Worm (Caenorhabditis elegans) whole organism, young adult: ENCODE data around the gene pqbp-1.1.

Source experiments
- B0019.2 ChIP-seq: fragments of 200-800 bp; sonication (Bioruptor generic); conservative IDR thresholded peaks from 2 replicates; pipeline ENCODE4 v1.3.6; 2022; ENCODE audit warnings: missing genetic modification reagents, missing genetic modification characterization, missing compliant biosample characterization
- B0035.1 ChIP-seq: sonication (generic microtip); optimal IDR thresholded peaks from 2 replicates; lab custom pipeline; 2016; ENCODE audit warnings: missing genetic modification characterization, mild to moderate bottlenecking, missing compliant biosample characterization, missing genotype, missing genetic modification reagents
- B0261.1 ChIP-seq: sonication (generic microtip); optimal IDR thresholded peaks from 2 replicates; lab custom pipeline; 2016; ENCODE audit warnings: mild to moderate bottlenecking, missing genetic modification characterization, moderate library complexity, missing compliant biosample characterization
- D2030.7 ChIP-seq: fragments of 200-800 bp; sonication (Bioruptor generic); IDR thresholded peaks from 2 replicates; pipeline ENCODE4 v1.3.6; 2022; ENCODE audit warnings: missing genetic modification reagents, missing genetic modification characterization, missing compliant biosample characterization
- F23B12.7 ChIP-seq: sonication (generic microtip); optimal IDR thresholded peaks from 2 replicates; lab custom pipeline; 2017; ENCODE audit warnings: missing genetic modification characterization, mild to moderate bottlenecking, missing compliant biosample characterization, antibody characterized with exemption, moderate library complexity; ENCODE audit not compliant: insufficient read depth
- F33H1.4 ChIP-seq: fragments of 200-800 bp; sonication (Bioruptor generic); IDR thresholded peaks from 2 replicates; pipeline ENCODE4 v1.3.6; 2022; ENCODE audit warnings: missing genetic modification reagents, missing genetic modification characterization, missing compliant biosample characterization
- F49E8.2 ChIP-seq: sonication (generic microtip); optimal IDR thresholded peaks from 3 replicates; lab custom pipeline; 2017; ENCODE audit warnings: missing genetic modification characterization, mild to moderate bottlenecking, missing compliant biosample characterization, antibody characterized with exemption, moderate library complexity; ENCODE audit not compliant: insufficient read depth
- F55B11.4 ChIP-seq: sonication (generic microtip); optimal IDR thresholded peaks from 2 replicates; lab custom pipeline; 2016; ENCODE audit warnings: missing compliant biosample characterization, missing genetic modification characterization, borderline replicate concordance; ENCODE audit not compliant: insufficient read depth
- Y53F4B.3 ChIP-seq: fragments of 200-800 bp; sonication (Bioruptor generic); IDR thresholded peaks from 2 replicates; pipeline ENCODE4 v1.3.6; 2022; ENCODE audit warnings: missing genetic modification reagents, missing genetic modification characterization, missing compliant biosample characterization
- akir-1 ChIP-seq: fragments of 200-800 bp; sonication (Bioruptor generic); optimal IDR thresholded peaks from 2 replicates; lab custom pipeline; 2018; ENCODE audit warnings: mild to moderate bottlenecking, missing genetic modification characterization, moderate library complexity, missing compliant biosample characterization
- atf-7 ChIP-seq: sonication (generic microtip); optimal IDR thresholded peaks from 2 replicates; lab custom pipeline; 2017; ENCODE audit warnings: mild to moderate bottlenecking, missing genetic modification characterization, missing compliant biosample characterization
- attf-5 ChIP-seq: fragments of 200-800 bp; sonication (Bioruptor generic); optimal IDR thresholded peaks from 2 replicates; lab custom pipeline; 2018; ENCODE audit warnings: mild to moderate bottlenecking, missing genetic modification characterization, missing compliant biosample characterization
- bed-1 ChIP-seq: fragments of 200-800 bp; sonication (Bioruptor generic); IDR thresholded peaks from 2 replicates; pipeline ENCODE4 v1.3.6; 2022; ENCODE audit warnings: missing genetic modification reagents, missing genetic modification characterization, missing compliant biosample characterization
- ceh-79 ChIP-seq: sonication (generic microtip); optimal IDR thresholded peaks from 2 replicates; lab custom pipeline; 2017; ENCODE audit warnings: mild to moderate bottlenecking, missing genetic modification characterization, missing compliant biosample characterization
- dox-1 ChIP-seq: fragments of 200-800 bp; sonication (Bioruptor generic); IDR thresholded peaks from 2 replicates; pipeline ENCODE4 v1.3.6; 2022; ENCODE audit warnings: missing genetic modification reagents, missing genetic modification characterization, missing compliant biosample characterization
- dpff-1 ChIP-seq: sonication (generic microtip); optimal IDR thresholded peaks from 2 replicates; lab custom pipeline; 2017; ENCODE audit warnings: mild to moderate bottlenecking, missing genetic modification characterization, missing compliant biosample characterization
- him-1 ChIP-seq: sonication (generic microtip); optimal IDR thresholded peaks from 2 replicates; lab custom pipeline; 2016; ENCODE audit warnings: missing genotype, missing genetic modification reagents, missing genetic modification characterization, missing compliant biosample characterization
- hlh-26 ChIP-seq: fragments of 200-800 bp; sonication (Bioruptor generic); conservative IDR thresholded peaks from 2 replicates; pipeline ENCODE4 v1.3.6; 2022; ENCODE audit warnings: missing genetic modification reagents, missing genetic modification characterization, missing compliant biosample characterization
- hmg-1.2 ChIP-seq: fragments of 200-800 bp; sonication (Bioruptor generic); IDR thresholded peaks from 2 replicates; pipeline ENCODE4 v1.3.6; 2022; ENCODE audit warnings: missing genetic modification reagents, missing genetic modification characterization, missing compliant biosample characterization
- hsf-1 ChIP-seq: fragments of 200-800 bp; sonication (Bioruptor generic); IDR thresholded peaks from 2 replicates; pipeline ENCODE4 v1.3.6; 2022; ENCODE audit warnings: missing genetic modification reagents, missing genetic modification characterization, missing compliant biosample characterization
- let-607 ChIP-seq, 2 experiments: fragments of 200-800 bp in 1 of 2; sonication (Bioruptor generic) in 1 of 2; sonication (generic microtip) in 1 of 2; optimal IDR thresholded peaks; 2 replicates each; lab custom pipeline; 2016 to 2018; ENCODE audit warnings: mild to moderate bottlenecking in 2 of 2, missing compliant biosample characterization in 2 of 2, missing genetic modification characterization in 2 of 2, moderate library complexity in 2 of 2, missing genotype in 1 of 2
- lin-40 ChIP-seq: sonication (generic microtip); optimal IDR thresholded peaks from 2 replicates; lab custom pipeline; 2016; ENCODE audit warnings: missing genetic modification characterization, mild to moderate bottlenecking, missing compliant biosample characterization, missing genotype, missing genetic modification reagents
- lin-54 ChIP-seq: fragments of 200-800 bp; sonication (Bioruptor generic); optimal IDR thresholded peaks from 2 replicates; lab custom pipeline; 2018; ENCODE audit warnings: mild to moderate bottlenecking, missing genetic modification characterization, missing compliant biosample characterization
- lsl-1 ChIP-seq: fragments of 200-800 bp; sonication (Bioruptor generic); optimal IDR thresholded peaks from 2 replicates; lab custom pipeline; 2018; ENCODE audit warnings: mild to moderate bottlenecking, missing genetic modification characterization, moderate library complexity, missing compliant biosample characterization
- madf-3 ChIP-seq: fragments of 200-800 bp; sonication (Bioruptor generic); IDR thresholded peaks from 2 replicates; pipeline ENCODE4 v1.3.6; 2022; ENCODE audit warnings: missing genetic modification reagents, missing genetic modification characterization, missing compliant biosample characterization
- madf-6 ChIP-seq: fragments of 200-800 bp; sonication (Bioruptor generic); IDR thresholded peaks from 2 replicates; pipeline ENCODE4 v1.3.6; 2022; ENCODE audit warnings: missing genetic modification reagents, missing genetic modification characterization, missing compliant biosample characterization
- madf-8 ChIP-seq: fragments of 200-800 bp; sonication (Bioruptor generic); conservative IDR thresholded peaks from 2 replicates; pipeline ENCODE4 v1.3.6; 2022; ENCODE audit warnings: missing genetic modification reagents, missing genetic modification characterization, missing compliant biosample characterization
- mcd-1 ChIP-seq: fragments of 200-800 bp; sonication (Bioruptor generic); IDR thresholded peaks from 2 replicates; pipeline ENCODE4 v1.3.6; 2022; ENCODE audit warnings: missing genetic modification reagents, missing genetic modification characterization, missing compliant biosample characterization
- mel-28 ChIP-seq: sonication (generic microtip); optimal IDR thresholded peaks from 2 replicates; lab custom pipeline; 2016; ENCODE audit warnings: borderline replicate concordance, mild to moderate bottlenecking, missing genetic modification characterization, missing compliant biosample characterization
- mes-4 ChIP-seq: sonication (generic microtip); optimal IDR thresholded peaks from 2 replicates; lab custom pipeline; 2016; ENCODE audit warnings: missing genotype, missing genetic modification characterization, missing compliant biosample characterization
- nfya-1 ChIP-seq: sonication (generic microtip); optimal IDR thresholded peaks from 2 replicates; lab custom pipeline; 2017; ENCODE audit warnings: antibody characterized with exemption, missing compliant biosample characterization, missing genetic modification characterization, borderline replicate concordance; ENCODE audit not compliant: insufficient read depth
- nhr-179 ChIP-seq: sonication (generic microtip); optimal IDR thresholded peaks from 2 replicates; lab custom pipeline; 2016; ENCODE audit warnings: mild to moderate bottlenecking, missing genetic modification characterization, missing compliant biosample characterization
- nhr-27 ChIP-seq: fragments of 200-800 bp; sonication (Bioruptor generic); optimal IDR thresholded peaks from 2 replicates; lab custom pipeline; 2018; ENCODE audit warnings: mild to moderate bottlenecking, missing genetic modification characterization, moderate library complexity, missing compliant biosample characterization
- repo-1 ChIP-seq: sonication (generic microtip); optimal IDR thresholded peaks from 2 replicates; lab custom pipeline; 2017; ENCODE audit warnings: mild to moderate bottlenecking, missing genetic modification characterization, missing compliant biosample characterization
- rpc-1 ChIP-seq, 2 experiments: fragments of 150-350 bp in 1 of 2; sonication (generic microtip) in 1 of 2; optimal IDR thresholded peaks; 2 replicates each; lab custom pipeline; 2014 to 2018; ENCODE audit warnings: missing biosample characterization in 1 of 2, missing genetic modification characterization in 1 of 2, missing genetic modification reagents in 1 of 2, missing genotype in 1 of 2
- sea-2 ChIP-seq: fragments of 200-800 bp; sonication (Bioruptor generic); IDR thresholded peaks from 2 replicates; pipeline ENCODE4 v1.3.6; 2022; ENCODE audit warnings: missing genetic modification characterization, missing compliant biosample characterization
- snpc-1.3 ChIP-seq: sonication (generic microtip); optimal IDR thresholded peaks from 2 replicates; lab custom pipeline; 2017; ENCODE audit warnings: missing genetic modification characterization, mild to moderate bottlenecking, missing compliant biosample characterization, antibody characterized with exemption, moderate library complexity, missing genotype, missing genetic modification reagents; ENCODE audit not compliant: insufficient read depth
- somi-1 ChIP-seq: fragments of 200-800 bp; sonication (Bioruptor generic); optimal IDR thresholded peaks from 2 replicates; lab custom pipeline; 2018; ENCODE audit warnings: mild to moderate bottlenecking, missing genetic modification characterization, missing compliant biosample characterization
- unc-130 ChIP-seq: sonication (generic microtip); optimal IDR thresholded peaks from 2 replicates; lab custom pipeline; 2016; ENCODE audit warnings: missing genetic modification reagents, missing genetic modification characterization, missing compliant biosample characterization
- unc-62 ChIP-seq: fragments of 150-350 bp; optimal IDR thresholded peaks from 2 replicates; lab custom pipeline; 2014; ENCODE audit warnings: missing biosample characterization, missing genetic modification reagents, missing genetic modification characterization
- ztf-22 ChIP-seq: fragments of 200-800 bp; sonication (Bioruptor generic); optimal IDR thresholded peaks from 2 replicates; lab custom pipeline; 2018; ENCODE audit warnings: mild to moderate bottlenecking, missing genetic modification characterization, moderate library complexity, missing compliant biosample characterization
- ztf-26 ChIP-seq: sonication (generic microtip); optimal IDR thresholded peaks from 2 replicates; lab custom pipeline; 2017; ENCODE audit warnings: missing genetic modification characterization, missing compliant biosample characterization

The pqbp-1.1 gene

ce11 chrIV:247494-247893 is 14.0 kb downstream of the pqbp-1.1 start:
- TF ChIP-seq B0035.1 (tag; lab: Kevin White, UChicago) (no peak), lin-40 (tag; lab: Kevin White, UChicago) (peak; percentile 27), ztf-26 (tag; lab: Kevin White, UChicago) (peak; percentile 23), somi-1 (GFP tag; lab: Kevin White, UChicago) (peak; percentile 41)
- TF ChIP-seq, all 124 proteins: peak for 3

ce11 chrIV:244843-245242 is 16.6 kb downstream of the pqbp-1.1 start, which contains the start of gene aass-1:
TSS of gene aass-1 (plus strand) at chrIV:245143.
- no peak for TF ChIP-seq nfya-1 (tag; lab: Kevin White, UChicago)
- no peak for TF ChIP-seq snpc-1.3 (tag; lab: Kevin White, UChicago)
- TF ChIP-seq madf-6 (GFP tag; lab: Robert Waterston, UW), result no peak
- no peak for TF ChIP-seq unc-62
- TF ChIP-seq dox-1 (GFP tag; lab: Robert Waterston, UW), result no peak
- no peak for TF ChIP-seq F49E8.2 (tag; lab: Kevin White, UChicago)
- no peak for TF ChIP-seq mel-28 (tag; lab: Kevin White, UChicago)
- no peak for TF ChIP-seq akir-1 (GFP tag; lab: Kevin White, UChicago)

- TF ChIP-seq hlh-26 (no peak), Y53F4B.3 (GFP tag; lab: Robert Waterston, UW) (no peak), bed-1 (GFP tag; lab: Robert Waterston, UW) (no peak), mes-4 (no peak), lsl-1 (peak; percentile 59)
Measured at ce11 chrIV:244278-244677, 17.2 kb downstream of the pqbp-1.1 start.

ce11 chrIV:240257-240754 is 21.2 kb downstream of the pqbp-1.1 start, which contains the start of the genes fnta-1 and cogc-8:
TSS of gene fnta-1 (minus strand) at chrIV:240307.
TSS of gene cogc-8 (plus strand) at chrIV:240451.
- TF ChIP-seq F23B12.7 (tag; lab: Kevin White, UChicago), result no peak
- TF ChIP-seq F33H1.4 (GFP tag; lab: Robert Waterston, UW), result no peak
- TF ChIP-seq dpff-1 (tag; lab: Kevin White, UChicago), result no peak
- no peak for TF ChIP-seq nhr-27 (tag; lab: Kevin White, UChicago)
- no peak for TF ChIP-seq atf-7 (tag; lab: Kevin White, UChicago)
- TF ChIP-seq F55B11.4 (tag; lab: Kevin White, UChicago), result no peak
- TF ChIP-seq B0261.1 (tag; lab: Kevin White, UChicago), result no peak
- no peak for TF ChIP-seq sea-2 (GFP tag; lab: Robert Waterston, UW)
- no peak for TF ChIP-seq D2030.7 (GFP tag; lab: Robert Waterston, UW)
- no peak for TF ChIP-seq B0019.2 (GFP tag; lab: Robert Waterston, UW)
- TF ChIP-seq nhr-179 (tag; lab: Kevin White, UChicago), result no peak
- TF ChIP-seq ceh-79 (tag; lab: Kevin White, UChicago), result no peak
- no peak for TF ChIP-seq rpc-1 (optimal IDR thresholded peaks at IDR 0.05; lab: Kevin White, UChicago)
- TF ChIP-seq rpc-1 (tag; optimal IDR thresholded peaks at IDR 0.05; lab: Kevin White, UChicago), result no peak
- no peak for TF ChIP-seq ztf-22 (GFP tag; lab: Kevin White, UChicago)
- no peak for TF ChIP-seq bed-1 (GFP tag; lab: Robert Waterston, UW)
- no peak for TF ChIP-seq mes-4
- peak; percentile 53 for TF ChIP-seq mcd-1 (GFP tag; lab: Robert Waterston, UW)
- no peak for TF ChIP-seq let-607 (tag; optimal IDR thresholded peaks at IDR 0.05; lab: Kevin White, UChicago)
- no peak for TF ChIP-seq unc-130 (GFP tag; lab: Kevin White, UChicago)
- TF ChIP-seq unc-62, result no peak
- TF ChIP-seq lin-54 (GFP tag; lab: Kevin White, UChicago), result peak; percentile 9
- TF ChIP-seq hsf-1, result no peak
- TF ChIP-seq madf-8 (GFP tag; lab: Robert Waterston, UW), result no peak
- peak; percentile 15 for TF ChIP-seq attf-5 (GFP tag; lab: Kevin White, UChicago)
- no peak for TF ChIP-seq him-1
- no peak for TF ChIP-seq hmg-1.2 (GFP tag; lab: Robert Waterston, UW)
- TF ChIP-seq lsl-1, result peak; percentile 10
- no peak for TF ChIP-seq madf-3 (GFP tag; lab: Robert Waterston, UW)
- no peak for TF ChIP-seq repo-1
